Worm (Caenorhabditis elegans): ENCODE measurements around the gene sprr-3.

ce11 chrIV:2597417-2597816, 55.3 kb downstream of the sprr-3 start, which contains the start of gene Y69A2AR.47:
- TF ChIP-seq aly-2 (tag; optimal IDR thresholded peaks at IDR 0.05) (no peak), nhr-28 (tag; optimal IDR thresholded peaks at IDR 0.05) (no peak), unc-62 (GFP tag; optimal IDR thresholded peaks at IDR 0.05 in 1 of 2) (no peak), unc-62 (tag; optimal IDR thresholded peaks at IDR 0.05) (no peak), daf-16 (GFP tag; optimal IDR thresholded peaks at IDR 0.05) (no peak), daf-16 (tag; optimal IDR thresholded peaks at IDR 0.05) (no peak), cey-2 (tag; optimal IDR thresholded peaks at IDR 0.05; ENCODE audit: borderline replicate concordance, insufficient read depth) (no peak), ztf-11 (tag; optimal IDR thresholded peaks at IDR 0.05) (no peak), lin-13 (GFP tag; optimal IDR thresholded peaks at IDR 0.05) (no peak), snpc-4 (tag; optimal IDR thresholded peaks at IDR 0.05) (no peak), lin-39 (tag; optimal IDR thresholded peaks at IDR 0.05) (no peak), daf-19 (GFP tag; conservative IDR thresholded peaks at IDR 0.05) (no peak)
